Worm (Caenorhabditis elegans) whole organism, L3 larva: ENCODE data around the gene W04H10.2.

Source experiments
- R02D3.7 ChIP-seq: fragments of 150-350 bp; optimal IDR thresholded peaks from 2 replicates; lab custom pipeline; 2014; ENCODE audit warnings: missing biosample characterization, missing genetic modification characterization
- aly-2 ChIP-seq: fragments of 150-350 bp; optimal IDR thresholded peaks from 2 replicates; lab custom pipeline; 2014; ENCODE audit warnings: missing biosample characterization, missing genetic modification characterization
- ceh-16 ChIP-seq: sonication (generic microtip); optimal IDR thresholded peaks from 2 replicates; lab custom pipeline; 2017; ENCODE audit warnings: missing biosample characterization, missing genetic modification characterization
- ceh-28 ChIP-seq: fragments of 150-350 bp; optimal IDR thresholded peaks from 2 replicates; lab custom pipeline; 2014; ENCODE audit warnings: missing biosample characterization, missing genetic modification reagents, missing genetic modification characterization
- ceh-82 ChIP-seq: fragments of 150-350 bp; optimal IDR thresholded peaks from 2 replicates; lab custom pipeline; 2014; ENCODE audit warnings: missing biosample characterization, missing genetic modification characterization
- ceh-9 ChIP-seq: sonication (generic microtip); optimal IDR thresholded peaks from 2 replicates; lab custom pipeline; 2018; ENCODE audit warnings: missing biosample characterization, missing genetic modification characterization
- daf-12 ChIP-seq: fragments of 150-350 bp; optimal IDR thresholded peaks from 2 replicates; lab custom pipeline; 2014; ENCODE audit warnings: missing biosample characterization, missing genetic modification reagents, missing genetic modification characterization
- egl-27 ChIP-seq: sonication (generic microtip); optimal IDR thresholded peaks from 4 replicates; lab custom pipeline; 2017; ENCODE audit warnings: missing biosample characterization, missing genetic modification reagents, missing genetic modification characterization
- elt-2 ChIP-seq: sonication (generic microtip); optimal IDR thresholded peaks from 2 replicates; lab custom pipeline; 2016; ENCODE audit warnings: missing genetic modification reagents, mild to moderate bottlenecking, missing genetic modification characterization, missing compliant biosample characterization
- elt-3 ChIP-seq, 3 experiments: fragments of 150-350 bp in 1 of 3; sonication (generic microtip) in 2 of 3; optimal IDR thresholded peaks; 2 replicates in 2 of 3; 4 replicates in 1 of 3; lab custom pipeline; 2014 to 2017; ENCODE audit warnings: missing biosample characterization in 3 of 3, missing genetic modification characterization in 3 of 3
- eor-1 ChIP-seq, 2 experiments: fragments of 150-350 bp; optimal IDR thresholded peaks; 2 replicates each; lab custom pipeline; 2014 to 2018; ENCODE audit warnings: missing biosample characterization in 2 of 2, missing genetic modification characterization in 2 of 2
- fkh-2 ChIP-seq: fragments of 150-350 bp; optimal IDR thresholded peaks from 2 replicates; lab custom pipeline; 2014; ENCODE audit warnings: missing biosample characterization, missing genetic modification reagents, missing genetic modification characterization
- hmg-11 ChIP-seq: sonication (generic microtip); optimal IDR thresholded peaks from 2 replicates; lab custom pipeline; 2016; ENCODE audit warnings: missing genetic modification characterization, missing compliant biosample characterization
- lin-15B ChIP-seq: fragments of 150-350 bp; optimal IDR thresholded peaks from 2 replicates; lab custom pipeline; 2014; ENCODE audit warnings: missing biosample characterization, missing genetic modification characterization
- mml-1 ChIP-seq: fragments of 150-350 bp; sonication (generic microtip); optimal IDR thresholded peaks from 3 replicates; lab custom pipeline; 2014; ENCODE audit warnings: missing biosample characterization, missing genetic modification characterization
- nfya-1 ChIP-seq: sonication (generic microtip); optimal IDR thresholded peaks from 2 replicates; lab custom pipeline; 2017; ENCODE audit warnings: missing genetic modification characterization, mild to moderate bottlenecking, missing compliant biosample characterization, antibody characterized with exemption, moderate library complexity; ENCODE audit not compliant: insufficient read depth
- nhr-11 ChIP-seq: fragments of 150-350 bp; optimal IDR thresholded peaks from 2 replicates; lab custom pipeline; 2014; ENCODE audit warnings: missing biosample characterization, missing genetic modification characterization
- nhr-12 ChIP-seq: fragments of 150-350 bp; optimal IDR thresholded peaks from 2 replicates; lab custom pipeline; 2014; ENCODE audit warnings: missing biosample characterization, missing genetic modification characterization
- nhr-23 ChIP-seq: fragments of 150-350 bp; optimal IDR thresholded peaks from 2 replicates; lab custom pipeline; 2014; ENCODE audit warnings: missing biosample characterization, missing genetic modification reagents, missing genetic modification characterization
- nhr-237 ChIP-seq: fragments of 150-350 bp; optimal IDR thresholded peaks from 2 replicates; lab custom pipeline; 2014; ENCODE audit warnings: missing biosample characterization, missing genetic modification characterization
- nhr-25 ChIP-seq: sonication (generic microtip); optimal IDR thresholded peaks from 2 replicates; lab custom pipeline; 2017; ENCODE audit warnings: missing biosample characterization, missing genetic modification characterization
- nhr-28 ChIP-seq: fragments of 150-350 bp; optimal IDR thresholded peaks from 2 replicates; lab custom pipeline; 2014; ENCODE audit warnings: missing biosample characterization, missing genetic modification characterization
- nhr-43 ChIP-seq: sonication (generic microtip); optimal IDR thresholded peaks from 2 replicates; lab custom pipeline; 2016; ENCODE audit warnings: mild to moderate bottlenecking, missing genetic modification characterization, missing compliant biosample characterization; ENCODE audit not compliant: poor library complexity, severe bottlenecking
- nhr-67 ChIP-seq: fragments of 150-350 bp; optimal IDR thresholded peaks from 2 replicates; lab custom pipeline; 2014; ENCODE audit warnings: missing biosample characterization, missing genetic modification characterization
- nhr-76 ChIP-seq: fragments of 150-350 bp; sonication (generic microtip); optimal IDR thresholded peaks from 5 replicates; lab custom pipeline; 2014; ENCODE audit warnings: missing biosample characterization, missing genetic modification characterization
- nhr-77 ChIP-seq: fragments of 150-350 bp; optimal IDR thresholded peaks from 2 replicates; lab custom pipeline; 2014; ENCODE audit warnings: missing biosample characterization, missing genetic modification characterization
- pqm-1 ChIP-seq: fragments of 150-350 bp; optimal IDR thresholded peaks from 2 replicates; lab custom pipeline; 2017; ENCODE audit warnings: missing biosample characterization, missing genetic modification characterization, inconsistent platforms
- sea-2 ChIP-seq: fragments of 150-350 bp; sonication (generic microtip); optimal IDR thresholded peaks from 4 replicates; lab custom pipeline; 2014; ENCODE audit warnings: missing biosample characterization, missing genetic modification reagents, missing genetic modification characterization
- snpc-4 ChIP-seq: fragments of 150-350 bp; optimal IDR thresholded peaks from 2 replicates; lab custom pipeline; 2014; ENCODE audit warnings: missing biosample characterization, missing genetic modification characterization
- tbx-2 ChIP-seq: sonication (generic microtip); optimal IDR thresholded peaks from 2 replicates; lab custom pipeline; 2016; ENCODE audit warnings: mild to moderate bottlenecking, missing genetic modification characterization, missing compliant biosample characterization
- unc-39 ChIP-seq: sonication (generic microtip); optimal IDR thresholded peaks from 4 replicates; lab custom pipeline; 2017; ENCODE audit warnings: missing biosample characterization, missing genetic modification characterization
- ztf-11 ChIP-seq: fragments of 150-350 bp; optimal IDR thresholded peaks from 2 replicates; lab custom pipeline; 2014; ENCODE audit warnings: missing biosample characterization, missing genetic modification characterization
- ztf-4 ChIP-seq: fragments of 150-350 bp; optimal IDR thresholded peaks from 2 replicates; lab custom pipeline; 2014; ENCODE audit warnings: missing biosample characterization, missing genetic modification characterization

Gene W04H10.2

ce11 chrII:605267-605666 lies at the start of gene W04H10.2:
W04H10.2 (plus strand) TSS chrII:605567.
- no peak for TF ChIP-seq nhr-28 (tag; lab: Kevin White, UChicago)

- no peak for TF ChIP-seq elt-2 (tag; lab: Kevin White, UChicago)
- TF ChIP-seq hmg-11 (tag; lab: Kevin White, UChicago), result no peak
- TF ChIP-seq aly-2 (tag; lab: Kevin White, UChicago), result no peak
- no peak for TF ChIP-seq nhr-25 (tag; lab: Kevin White, UChicago)
- no peak for TF ChIP-seq ztf-4 (tag; lab: Kevin White, UChicago)
- TF ChIP-seq, all 47 proteins: peak for 0
Measured at ce11 chrII:556185-556584, 49.2 kb upstream of the W04H10.2 start, which contains the start of the genes C09E8.1 and C09E8.6. C09E8.1 (plus strand) TSS chrII:556485. C09E8.6 (plus strand) TSS chrII:556497.

ce11 chrII:568776-569175 lies 36.6 kb upstream of the W04H10.2 start, which contains the start of gene W08F4.5:
W08F4.5 (minus strand) TSS chrII:568876.
- peak; percentile 48 for TF ChIP-seq nhr-23 (tag; lab: Kevin White, UChicago)
- peak; percentile 40 for TF ChIP-seq ceh-28 (tag; lab: Kevin White, UChicago)
- no peak for TF ChIP-seq nhr-77 (tag; lab: Kevin White, UChicago)

ce11 chrII:572010-572409 lies 33.4 kb upstream of the W04H10.2 start, which contains the start of gene mlt-8:
mlt-8 (minus strand) TSS chrII:572110.
- no peak for TF ChIP-seq ztf-11 (tag; lab: Kevin White, UChicago)
- no peak for TF ChIP-seq nfya-1 (tag; lab: Kevin White, UChicago)
- TF ChIP-seq nhr-12 (tag; lab: Kevin White, UChicago), result no peak
- TF ChIP-seq nhr-23 (tag; lab: Kevin White, UChicago), result no peak
- TF ChIP-seq eor-1 (tag; optimal IDR thresholded peaks at IDR 0.05; lab: Kevin White, UChicago), result no peak
- TF ChIP-seq R02D3.7, result no peak
- no peak for TF ChIP-seq ztf-4 (tag; lab: Kevin White, UChicago)
- no peak for TF ChIP-seq elt-2 (tag; lab: Kevin White, UChicago)
- no peak for TF ChIP-seq nhr-237
- TF ChIP-seq ceh-82 (tag; lab: Kevin White, UChicago), result no peak
- TF ChIP-seq nhr-76, result no peak
- no peak for TF ChIP-seq nhr-67 (tag; lab: Kevin White, UChicago)
- TF ChIP-seq tbx-2 (tag; lab: Kevin White, UChicago), result no peak

- TF ChIP-seq nhr-23 (tag; lab: Kevin White, UChicago) (peak; percentile 78), ceh-82 (tag; lab: Kevin White, UChicago) (no peak), nhr-25 (tag; lab: Kevin White, UChicago) (peak; percentile 61)
Measured at ce11 chrII:574064-574463, 31.3 kb upstream of the W04H10.2 start.

ce11 chrII:577632-578031 lies 27.7 kb upstream of the W04H10.2 start, which contains the start of gene W08F4.7:
W08F4.7 (minus strand) TSS chrII:577732.
- TF ChIP-seq daf-12 (tag; lab: Kevin White, UChicago) (no peak), ceh-28 (tag; lab: Kevin White, UChicago) (no peak), eor-1 (tag; optimal IDR thresholded peaks at IDR 0.05; lab: Kevin White, UChicago) (no peak)

ce11 chrII:578803-579202 lies 26.6 kb upstream of the W04H10.2 start:
- TF ChIP-seq egl-27 (tag; lab: Kevin White, UChicago) (no peak), ceh-16 (tag; lab: Kevin White, UChicago) (no peak), sea-2 (no peak)

ce11 chrII:580189-580643 lies 25.2 kb upstream of the W04H10.2 start, which contains the start of the genes cdc-37 and W08F4.3:
cdc-37 (minus strand) TSS chrII:580593.
W08F4.3 (plus strand) TSS chrII:580602.
- TF ChIP-seq tbx-2 (tag; lab: Kevin White, UChicago) (no peak), lin-15B (tag; lab: Kevin White, UChicago) (peak; percentile 16), hmg-11 (tag; lab: Kevin White, UChicago) (peak; percentile 44)

- TF ChIP-seq elt-2 (tag; lab: Kevin White, UChicago), result no peak
- no peak for TF ChIP-seq nhr-67 (tag; lab: Kevin White, UChicago)
- no peak for TF ChIP-seq nhr-43 (tag; lab: Kevin White, UChicago)
- TF ChIP-seq ceh-16 (tag; lab: Kevin White, UChicago), result no peak
- TF ChIP-seq pqm-1 (tag; lab: Kevin White, UChicago), result no peak
- TF ChIP-seq unc-39, result no peak
- no peak for TF ChIP-seq nhr-25 (tag; lab: Kevin White, UChicago)
- no peak for TF ChIP-seq ztf-4 (tag; lab: Kevin White, UChicago)
- TF ChIP-seq mml-1 (tag; lab: Kevin White, UChicago), result no peak
- no peak for TF ChIP-seq snpc-4 (tag; lab: Kevin White, UChicago)
- TF ChIP-seq ceh-9 (tag; lab: Kevin White, UChicago), result no peak
- no peak for TF ChIP-seq ceh-82 (tag; lab: Kevin White, UChicago)
- no peak for TF ChIP-seq nhr-77 (tag; lab: Kevin White, UChicago)
- TF ChIP-seq elt-3 (tag; optimal IDR thresholded peaks at IDR 0.05; lab: Kevin White, UChicago), result no peak
- TF ChIP-seq ztf-11 (tag; lab: Kevin White, UChicago), result no peak
- no peak for TF ChIP-seq egl-27 (tag; lab: Kevin White, UChicago)
- TF ChIP-seq nhr-11 (tag; lab: Kevin White, UChicago), result no peak
- TF ChIP-seq fkh-2, result no peak
- TF ChIP-seq nfya-1 (tag; lab: Kevin White, UChicago), result no peak
Measured at ce11 chrII:581983-582382, 23.4 kb upstream of the W04H10.2 start.
